Worm (Caenorhabditis elegans) whole organism, L2 larva: ENCODE measurements around the gene F40D4.13.

ENCODE experiments used
- C34F6.9 ChIP-seq: fragments of 150-350 bp; optimal IDR thresholded peaks from 2 replicates; lab custom pipeline; 2014; ENCODE audit warnings: missing biosample characterization, missing genetic modification characterization
- F13H6.1 ChIP-seq: sonication (generic microtip); optimal IDR thresholded peaks from 2 replicates; lab custom pipeline; 2016; ENCODE audit warnings: missing genetic modification characterization, missing compliant biosample characterization
- Y55F3AM.14 ChIP-seq: fragments of 200-800 bp; sonication (Bioruptor generic); optimal IDR thresholded peaks from 2 replicates; lab custom pipeline; 2018; ENCODE audit warnings: mild to moderate bottlenecking, missing genetic modification characterization, missing compliant biosample characterization
- ZK546.5 ChIP-seq: sonication (generic microtip); optimal IDR thresholded peaks from 2 replicates; lab custom pipeline; 2017; ENCODE audit warnings: missing biosample characterization, missing genetic modification characterization
- alr-1 ChIP-seq: fragments of 150-350 bp; optimal IDR thresholded peaks from 2 replicates; lab custom pipeline; 2014; ENCODE audit warnings: missing biosample characterization, missing genetic modification characterization
- ama-1 ChIP-seq: fragments of 150-350 bp; optimal IDR thresholded peaks from 2 replicates; lab custom pipeline; 2018; ENCODE audit warnings: inconsistent platforms
- blmp-1 ChIP-seq: sonication (generic microtip); optimal IDR thresholded peaks from 2 replicates; lab custom pipeline; 2017; ENCODE audit warnings: missing genetic modification characterization, mild to moderate bottlenecking, missing compliant biosample characterization, antibody characterized with exemption, moderate library complexity; ENCODE audit not compliant: insufficient read depth
- ceh-82 ChIP-seq: fragments of 150-350 bp; optimal IDR thresholded peaks from 2 replicates; lab custom pipeline; 2014; ENCODE audit warnings: missing biosample characterization, missing genetic modification characterization
- dmd-4 ChIP-seq: sonication (generic microtip); optimal IDR thresholded peaks from 2 replicates; lab custom pipeline; 2017; ENCODE audit warnings: missing biosample characterization, missing genetic modification characterization
- egl-27 ChIP-seq: sonication (generic microtip); optimal IDR thresholded peaks from 3 replicates; lab custom pipeline; 2017; ENCODE audit warnings: missing biosample characterization, missing genetic modification reagents, missing genetic modification characterization
- elt-1 ChIP-seq: fragments of 150-350 bp; optimal IDR thresholded peaks from 2 replicates; lab custom pipeline; 2014; ENCODE audit warnings: missing biosample characterization, missing genetic modification characterization
- elt-3 ChIP-seq: sonication (generic microtip); optimal IDR thresholded peaks from 2 replicates; lab custom pipeline; 2017; ENCODE audit warnings: missing biosample characterization, missing genetic modification characterization
- fos-1 ChIP-seq: fragments of 150-350 bp; optimal IDR thresholded peaks from 2 replicates; lab custom pipeline; 2014; ENCODE audit warnings: missing biosample characterization, missing genetic modification characterization
- gmeb-1 ChIP-seq: fragments of 150-350 bp; optimal IDR thresholded peaks from 2 replicates; lab custom pipeline; 2014; ENCODE audit warnings: missing biosample characterization, missing genetic modification characterization
- lin-11 ChIP-seq: fragments of 150-350 bp; sonication (generic microtip); optimal IDR thresholded peaks from 2 replicates; lab custom pipeline; 2014; ENCODE audit warnings: missing biosample characterization, missing genetic modification characterization, inconsistent platforms, mixed read lengths
- lsy-2 ChIP-seq, 2 experiments: fragments of 150-350 bp in 1 of 2; sonication (generic microtip) in 1 of 2; optimal IDR thresholded peaks; 2 replicates each; lab custom pipeline; 2014 to 2017; ENCODE audit warnings: missing biosample characterization in 2 of 2, missing genetic modification characterization in 2 of 2
- mab-5 ChIP-seq: fragments of 150-350 bp; optimal IDR thresholded peaks from 2 replicates; lab custom pipeline; 2014; ENCODE audit warnings: missing biosample characterization, missing genetic modification characterization
- mbf-1 ChIP-seq: sonication (generic microtip); optimal IDR thresholded peaks from 2 replicates; lab custom pipeline; 2017; ENCODE audit warnings: missing biosample characterization, missing genetic modification characterization
- mdl-1 ChIP-seq, 2 experiments: fragments of 150-350 bp in 1 of 2; sonication (generic microtip) in 1 of 2; optimal IDR thresholded peaks; 2 replicates each; lab custom pipeline; 2017; ENCODE audit warnings: missing biosample characterization in 2 of 2, missing genetic modification characterization in 2 of 2
- nhr-11 ChIP-seq: fragments of 150-350 bp; optimal IDR thresholded peaks from 2 replicates; lab custom pipeline; 2014; ENCODE audit warnings: missing biosample characterization, missing genetic modification characterization
- nhr-12 ChIP-seq: fragments of 150-350 bp; optimal IDR thresholded peaks from 2 replicates; lab custom pipeline; 2014; ENCODE audit warnings: missing biosample characterization, missing genetic modification characterization
- nhr-129 ChIP-seq: fragments of 150-350 bp; optimal IDR thresholded peaks from 2 replicates; lab custom pipeline; 2014; ENCODE audit warnings: missing biosample characterization, missing genetic modification characterization
- nhr-21 ChIP-seq: fragments of 150-350 bp; optimal IDR thresholded peaks from 2 replicates; lab custom pipeline; 2014; ENCODE audit warnings: missing biosample characterization, missing genetic modification characterization
- nhr-23 ChIP-seq: fragments of 150-350 bp; optimal IDR thresholded peaks from 2 replicates; lab custom pipeline; 2014; ENCODE audit warnings: missing biosample characterization, missing genetic modification reagents, missing genetic modification characterization
- nhr-237 ChIP-seq: fragments of 150-350 bp; optimal IDR thresholded peaks from 2 replicates; lab custom pipeline; 2014; ENCODE audit warnings: missing biosample characterization, missing genetic modification characterization
- nhr-25 ChIP-seq: fragments of 150-350 bp; sonication (generic microtip); optimal IDR thresholded peaks from 3 replicates; lab custom pipeline; 2014; ENCODE audit warnings: missing biosample characterization, missing genetic modification characterization
- nhr-6 ChIP-seq: fragments of 150-350 bp; optimal IDR thresholded peaks from 2 replicates; lab custom pipeline; 2014; ENCODE audit warnings: missing biosample characterization, missing genetic modification characterization
- peb-1 ChIP-seq: fragments of 150-350 bp; optimal IDR thresholded peaks from 2 replicates; lab custom pipeline; 2014; ENCODE audit warnings: missing biosample characterization, missing genetic modification characterization
- sem-4 ChIP-seq: fragments of 150-350 bp; optimal IDR thresholded peaks from 2 replicates; lab custom pipeline; 2014; ENCODE audit warnings: missing biosample characterization, missing genetic modification reagents, missing genetic modification characterization
- sma-3 ChIP-seq: sonication (generic microtip); optimal IDR thresholded peaks from 2 replicates; lab custom pipeline; 2016; ENCODE audit warnings: missing genetic modification reagents, missing genetic modification characterization, missing compliant biosample characterization
- sma-9 ChIP-seq, 2 experiments: fragments of 150-350 bp in 1 of 2; sonication (generic microtip) in 1 of 2; optimal IDR thresholded peaks; 2 replicates each; lab custom pipeline; 2014 to 2016; ENCODE audit warnings: missing genetic modification characterization in 2 of 2, mild to moderate bottlenecking in 1 of 2, missing biosample characterization in 1 of 2, missing compliant biosample characterization in 1 of 2, missing genetic modification reagents in 1 of 2, moderate library complexity in 1 of 2
- snpc-4 ChIP-seq: fragments of 150-350 bp; optimal IDR thresholded peaks from 2 replicates; lab custom pipeline; 2014; ENCODE audit warnings: missing biosample characterization, missing genetic modification characterization
- unc-39 ChIP-seq: fragments of 150-350 bp; optimal IDR thresholded peaks from 2 replicates; lab custom pipeline; 2014; ENCODE audit warnings: missing biosample characterization, missing genetic modification characterization
- unc-55 ChIP-seq: fragments of 150-350 bp; sonication (generic microtip); optimal IDR thresholded peaks from 3 replicates; lab custom pipeline; 2014; ENCODE audit warnings: missing biosample characterization, missing genetic modification reagents, missing genetic modification characterization
- ztf-1 ChIP-seq: fragments of 200-800 bp; sonication (Bioruptor generic); conservative IDR thresholded peaks from 2 replicates; pipeline ENCODE4 v1.3.6; 2022; ENCODE audit warnings: missing genetic modification characterization, missing compliant biosample characterization
- ztf-11 ChIP-seq: sonication (generic microtip); optimal IDR thresholded peaks from 2 replicates; lab custom pipeline; 2017; ENCODE audit warnings: missing biosample characterization, missing genetic modification characterization

Gene F40D4.13

ce11 chrV:17157154-17157553 lies at the start of gene F40D4.13:
Gene F40D4.13, minus strand, starts transcription at chrV:17157254.
- TF ChIP-seq nhr-12 (tag; lab: Kevin White, UChicago), result no peak
- TF ChIP-seq unc-39 (tag; lab: Kevin White, UChicago), result no peak
- TF ChIP-seq ztf-11 (tag; lab: Kevin White, UChicago), result no peak
- no peak for TF ChIP-seq nhr-129 (tag; lab: Kevin White, UChicago)
- TF ChIP-seq sma-3 (GFP tag; lab: Kevin White, UChicago), result no peak
- TF ChIP-seq unc-55, result no peak
- TF ChIP-seq fos-1 (tag; lab: Kevin White, UChicago), result no peak
- no peak for TF ChIP-seq peb-1 (tag; lab: Kevin White, UChicago)
- TF ChIP-seq, all 48 proteins: peak for 0

ce11 chrV:17206469-17206868 lies 49.4 kb upstream of the F40D4.13 start:
- no peak for TF ChIP-seq ceh-82 (tag; lab: Kevin White, UChicago)
- TF ChIP-seq, all 48 proteins: peak for 0

- TF ChIP-seq F13H6.1 (tag; lab: Kevin White, UChicago) (no peak), alr-1 (tag; lab: Kevin White, UChicago) (no peak), elt-3 (no peak), unc-39 (tag; lab: Kevin White, UChicago) (no peak), C34F6.9 (tag; lab: Kevin White, UChicago) (no peak), mdl-1 (tag; optimal IDR thresholded peaks at IDR 0.05; lab: Kevin White, UChicago) (no peak), gmeb-1 (tag; lab: Kevin White, UChicago) (no peak), ztf-1 (GFP tag; lab: Robert Waterston, UW) (no peak), ZK546.5 (tag; lab: Kevin White, UChicago) (no peak), sem-4 (tag; lab: Kevin White, UChicago) (no peak), nhr-11 (tag; lab: Kevin White, UChicago) (no peak), snpc-4 (tag; lab: Kevin White, UChicago) (no peak), nhr-25 (tag; lab: Kevin White, UChicago) (no peak), egl-27 (tag; lab: Kevin White, UChicago) (no peak), fos-1 (tag; lab: Kevin White, UChicago) (no peak), lsy-2 (tag; optimal IDR thresholded peaks at IDR 0.05; lab: Kevin White, UChicago) (no peak), nhr-21 (tag; lab: Kevin White, UChicago) (no peak), dmd-4 (no peak), mbf-1 (no peak), elt-1 (no peak)
- TF ChIP-seq, all 48 proteins: peak for 0
These were observed 44.8 kb upstream of the F40D4.13 start, which contains the start of gene Y68A4A.10 for ce11 chrV:17201847-17202246. Gene Y68A4A.10, plus strand, starts transcription at chrV:17202147.

ce11 chrV:17198926-17199325 lies 41.9 kb upstream of the F40D4.13 start, which contains the start of gene srz-96:
Gene srz-96, plus strand, starts transcription at chrV:17199226.
- no peak for TF ChIP-seq nhr-6 (tag; lab: Kevin White, UChicago)
- no peak for TF ChIP-seq lsy-2 (tag; optimal IDR thresholded peaks at IDR 0.05; lab: Kevin White, UChicago)
- no peak for TF ChIP-seq elt-3
- TF ChIP-seq nhr-23 (tag; lab: Kevin White, UChicago), result no peak
- TF ChIP-seq mab-5, result no peak
- no peak for TF ChIP-seq sma-3 (GFP tag; lab: Kevin White, UChicago)
- TF ChIP-seq sem-4 (tag; lab: Kevin White, UChicago), result no peak
- TF ChIP-seq ceh-82 (tag; lab: Kevin White, UChicago), result no peak
- TF ChIP-seq ama-1, result no peak
- no peak for TF ChIP-seq nhr-25 (tag; lab: Kevin White, UChicago)
- TF ChIP-seq nhr-237, result no peak
- no peak for TF ChIP-seq Y55F3AM.14 (GFP tag; lab: Kevin White, UChicago)
- no peak for TF ChIP-seq peb-1 (tag; lab: Kevin White, UChicago)
- no peak for TF ChIP-seq lin-11 (tag; lab: Kevin White, UChicago)
- TF ChIP-seq nhr-11 (tag; lab: Kevin White, UChicago), result no peak
- TF ChIP-seq sma-9 (GFP tag; optimal IDR thresholded peaks at IDR 0.05; lab: Kevin White, UChicago), result no peak
- no peak for TF ChIP-seq sma-9 (tag; optimal IDR thresholded peaks at IDR 0.05; lab: Kevin White, UChicago)
- no peak for TF ChIP-seq blmp-1
- TF ChIP-seq F13H6.1 (tag; lab: Kevin White, UChicago), result no peak
